Worm (Caenorhabditis elegans): ENCODE measurements around the gene cest-7.
A peak's percentile ranks its signal among the peaks of the same experiment; 100 is the strongest.

Gene cest-7

ce11 chrX:12229651-12230050 lies at the start of gene cest-7:
TSS of gene cest-7 (plus strand) at chrX:12229951.
- TF ChIP-seq snpc-1.2 (GFP tag; IDR thresholded peaks at IDR 0.05) (no peak), daf-16 (GFP tag; optimal IDR thresholded peaks at IDR 0.05) (no peak), daf-16 (tag; optimal IDR thresholded peaks at IDR 0.05) (peak; percentile 82)

- TF ChIP-seq tag-97 (GFP tag; IDR thresholded peaks at IDR 0.05) (no peak), aha-1 (tag) (peak; percentile 74), dmd-6 (GFP tag; IDR thresholded peaks at IDR 0.05) (peak; percentile 27), Y105C5A.15 (GFP tag; IDR thresholded peaks at IDR 0.05) (no peak), ama-1 (optimal IDR thresholded peaks at IDR 0.05) (no peak), ZK337.2 (GFP tag; IDR thresholded peaks at IDR 0.05) (no peak), ceh-82 (tag; optimal IDR thresholded peaks at IDR 0.05) (no peak), nhr-6 (tag; optimal IDR thresholded peaks at IDR 0.05) (no peak), ceh-20 (GFP tag; IDR thresholded peaks at IDR 0.05) (0 out of 2 replicates have a peak, but pooled peaks have one; percentile 64), zip-2 (tag; optimal IDR thresholded peaks at IDR 0.05) (no peak), Y75B8A.6 (GFP tag; IDR thresholded peaks at IDR 0.05) (no peak), hlh-11 (tag; optimal IDR thresholded peaks at IDR 0.05) (peak; percentile 45), sdz-12 (GFP tag; optimal IDR thresholded peaks at IDR 0.05) (no peak), unc-62 (GFP tag; optimal IDR thresholded peaks at IDR 0.05 in 1 of 2) (peak in 1 of 2 experiments; percentile 99), unc-62 (tag; optimal IDR thresholded peaks at IDR 0.05) (no peak), daf-19 (GFP tag; conservative IDR thresholded peaks at IDR 0.05) (no peak), ces-1 (GFP tag; optimal IDR thresholded peaks at IDR 0.05) (no peak), T26A8.4 (GFP tag; IDR thresholded peaks at IDR 0.05) (no peak), fos-1 (tag; optimal IDR thresholded peaks at IDR 0.05) (no peak), nhr-48 (tag; optimal IDR thresholded peaks at IDR 0.05) (peak; percentile 22), D1046.2 (GFP tag; IDR thresholded peaks at IDR 0.05) (no peak), pqm-1 (tag; optimal IDR thresholded peaks at IDR 0.05) (no peak), gei-8 (GFP tag; optimal IDR thresholded peaks at IDR 0.05) (no peak), dve-1 (tag; optimal IDR thresholded peaks at IDR 0.05; ENCODE audit: insufficient read depth) (peak; percentile 35), nhr-28 (tag; optimal IDR thresholded peaks at IDR 0.05) (peak; percentile 34), snpc-4 (tag; optimal IDR thresholded peaks at IDR 0.05) (no peak), nhr-25 (tag; optimal IDR thresholded peaks at IDR 0.05; ENCODE audit: borderline replicate concordance, insufficient read depth) (peak; percentile 57), vab-7 (GFP tag; IDR thresholded peaks at IDR 0.05) (no peak), ctbp-1 (GFP tag; IDR thresholded peaks at IDR 0.05) (0 out of 2 replicates have a peak, but pooled peaks have one; percentile 16), tra-1 (GFP tag; IDR thresholded peaks at IDR 0.05) (no peak), nhr-42 (GFP tag; IDR thresholded peaks at IDR 0.05) (no peak), zfp-2 (tag; optimal IDR thresholded peaks at IDR 0.05) (no peak), lsy-2 (tag; optimal IDR thresholded peaks at IDR 0.05) (peak in 1 of 2 experiments; percentile 28), mdl-1 (tag; optimal IDR thresholded peaks at IDR 0.05) (peak in 1 of 2 experiments; percentile 38), aly-2 (tag; optimal IDR thresholded peaks at IDR 0.05) (no peak), mep-1 (tag; optimal IDR thresholded peaks at IDR 0.05) (peak; percentile 42), ceh-62 (tag; optimal IDR thresholded peaks at IDR 0.05) (no peak), hif-1 (tag; optimal IDR thresholded peaks at IDR 0.05) (peak in 1 of 2 experiments; percentile 1), zag-1 (tag; optimal IDR thresholded peaks at IDR 0.05) (no peak), F37D6.2 (tag; optimal IDR thresholded peaks at IDR 0.05) (no peak), nhr-102 (tag; optimal IDR thresholded peaks at IDR 0.05) (no peak), F44E2.7 (GFP tag; IDR thresholded peaks at IDR 0.05) (no peak), mxl-2 (GFP tag; conservative IDR thresholded peaks at IDR 0.05) (no peak)
Observed at ce11 chrX:12180681-12181080, 49.1 kb upstream of the cest-7 start.
